Worm (Caenorhabditis elegans) whole organism, midembryonic: Measurements from ENCODE around the gene nuo-1.

Experiments used
- T22C8.4 ChIP-seq: fragments of 200-800 bp; sonication (Bioruptor generic); IDR thresholded peaks from 2 replicates; pipeline ENCODE4 v1.3.6; 2022; ENCODE audit warnings: missing genetic modification characterization, missing compliant biosample characterization
- flt-1 ChIP-seq: fragments of 200-800 bp; sonication (Bioruptor generic); IDR thresholded peaks from 2 replicates; pipeline ENCODE4 v1.3.6; 2022; ENCODE audit warnings: missing genetic modification characterization, missing compliant biosample characterization
- klf-2 ChIP-seq: fragments of 200-800 bp; sonication (Bioruptor generic); conservative IDR thresholded peaks from 2 replicates; pipeline ENCODE4 v1.3.6; 2022; ENCODE audit warnings: missing genetic modification reagents, missing genetic modification characterization, missing compliant biosample characterization
- med-1 ChIP-seq: sonication (generic microtip); optimal IDR thresholded peaks from 2 replicates; lab custom pipeline; 2017; ENCODE audit warnings: missing genetic modification characterization, mild to moderate bottlenecking, missing compliant biosample characterization, antibody characterized with exemption, missing genetic modification reagents; ENCODE audit not compliant: insufficient read depth
- ztf-29 ChIP-seq: fragments of 200-800 bp; sonication (Bioruptor generic); IDR thresholded peaks from 2 replicates; pipeline ENCODE4 v1.3.6; 2022; ENCODE audit warnings: missing genetic modification reagents, missing genetic modification characterization, missing compliant biosample characterization

DNA sequence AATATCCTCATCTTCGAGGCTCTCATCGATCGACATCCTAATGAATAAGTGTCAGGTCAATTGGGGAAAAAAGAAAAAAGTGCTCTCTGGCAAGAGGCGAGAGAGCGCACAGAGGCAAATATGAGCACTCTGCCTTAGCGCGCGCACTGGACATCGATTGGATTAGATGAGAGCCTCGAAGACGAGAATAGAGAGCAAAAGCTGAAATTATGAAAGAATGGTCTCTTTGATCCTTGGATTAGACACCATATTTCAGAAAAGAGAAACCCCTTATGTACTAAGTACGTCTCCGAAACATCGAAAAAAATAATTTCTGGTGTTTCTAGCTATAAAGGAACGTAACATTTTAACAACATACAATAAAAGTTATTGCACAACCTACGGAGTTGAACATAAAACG, 42.4 kb upstream of the nuo-1 start, which contains the start of gene F45E10.2:
- TF ChIP-seq ztf-29 = no peak
- TF ChIP-seq flt-1 (GFP tag; lab: Robert Waterston, UW) = no peak
- 0 out of 2 replicates have a peak, but pooled peaks have one; percentile 13 for TF ChIP-seq T22C8.4 (GFP tag; lab: Robert Waterston, UW)
- TF ChIP-seq klf-2 (GFP tag; lab: Robert Waterston, UW) = no peak
- no peak for TF ChIP-seq med-1 (GFP tag; lab: Kevin White, UChicago)
